Fruit fly (Drosophila melanogaster) S2 (cell line): Measurements from ENCODE around the gene CG15563.

ENCODE experiments used
- CG8478 ChIP-seq: fragments of >200 bp; optimal IDR thresholded peaks from 2 replicates; lab custom pipeline; 2018
- CTCF ChIP-seq, 2 experiments: fragments of >200 bp; optimal IDR thresholded peaks; 2 replicates each; lab custom pipeline; 2018

The CG15563 gene

dm6 chr3R:31232236-31232635, at the start of gene CG15563:
CG15563 (minus strand) TSS chr3R:31232336.
- TF ChIP-seq CTCF (optimal IDR thresholded peaks at IDR 0.05; lab: Kevin White, UChicago), result no peak
- TF ChIP-seq CG8478 (lab: Kevin White, UChicago), result no peak

dm6 chr3R:31270783-31271427, 38.8 kb upstream of the CG15563 start:
- TF ChIP-seq CG8478 (lab: Kevin White, UChicago) (no peak), CTCF (optimal IDR thresholded peaks at IDR 0.05; lab: Kevin White, UChicago) (no peak)

- TF ChIP-seq CTCF (optimal IDR thresholded peaks at IDR 0.05; lab: Kevin White, UChicago) (no peak), CG8478 (lab: Kevin White, UChicago) (no peak)
Observed at dm6 chr3R:31265430-31265829, 33.3 kb upstream of the CG15563 start, which contains the start of gene ppk24. ppk24 (plus strand) TSS chr3R:31265730.

- peak in 1 of 2 experiments; percentile 7 for TF ChIP-seq CTCF (optimal IDR thresholded peaks at IDR 0.05; lab: Kevin White, UChicago)
- TF ChIP-seq CG8478 (lab: Kevin White, UChicago), result no peak
Observed at dm6 chr3R:31263934-31264333, 31.8 kb upstream of the CG15563 start.

- no peak for TF ChIP-seq CTCF (optimal IDR thresholded peaks at IDR 0.05; lab: Kevin White, UChicago)
- no peak for TF ChIP-seq CG8478 (lab: Kevin White, UChicago)
Observed at dm6 chr3R:31262298-31262697, 30.2 kb upstream of the CG15563 start, which contains the start of gene CAH5. CAH5 (plus strand) TSS chr3R:31262598.

dm6 chr3R:31259947-31260346, 27.8 kb upstream of the CG15563 start, which contains the start of gene CAH16:
CAH16 (plus strand) TSS chr3R:31260247.
- TF ChIP-seq CTCF (optimal IDR thresholded peaks at IDR 0.05; lab: Kevin White, UChicago) (no peak), CG8478 (lab: Kevin White, UChicago) (no peak)

dm6 chr3R:31257299-31257698, 25.2 kb upstream of the CG15563 start, which contains the start of gene CAH6:
CAH6 (plus strand) TSS chr3R:31257599.
- TF ChIP-seq CTCF (optimal IDR thresholded peaks at IDR 0.05; lab: Kevin White, UChicago) (no peak), CG8478 (lab: Kevin White, UChicago) (no peak)

- TF ChIP-seq CTCF (optimal IDR thresholded peaks at IDR 0.05; lab: Kevin White, UChicago), result no peak
Observed at dm6 chr3R:31254808-31255207, 22.7 kb upstream of the CG15563 start, which contains the start of the genes CG1750 and spn-F. CG1750 (minus strand) TSS chr3R:31254900. spn-F (plus strand) TSS chr3R:31255127.

dm6 chr3R:31252093-31252962, 20.2 kb upstream of the CG15563 start, which contains the start of the genes qless and mRpL32:
qless (minus strand) TSS chr3R:31252608.
mRpL32 (plus strand) TSS chr3R:31252872.
- TF ChIP-seq CTCF (optimal IDR thresholded peaks at IDR 0.05; lab: Kevin White, UChicago) (peak in 1 of 2 experiments; percentile 0), CG8478 (lab: Kevin White, UChicago) (no peak)

dm6 chr3R:31251130-31251770, 19.1 kb upstream of the CG15563 start:
- TF ChIP-seq CTCF (optimal IDR thresholded peaks at IDR 0.05; lab: Kevin White, UChicago) (no peak), CG8478 (lab: Kevin White, UChicago) (no peak)

dm6 chr3R:31250426-31251034, 18.4 kb upstream of the CG15563 start:
- TF ChIP-seq CG8478 (lab: Kevin White, UChicago) (no peak), CTCF (optimal IDR thresholded peaks at IDR 0.05; lab: Kevin White, UChicago) (no peak)

dm6 chr3R:31248245-31248644, 16.1 kb upstream of the CG15563 start:
- TF ChIP-seq CTCF (optimal IDR thresholded peaks at IDR 0.05; lab: Kevin White, UChicago) (no peak), CG8478 (lab: Kevin White, UChicago) (no peak)

dm6 chr3R:31247281-31247995, 15.3 kb upstream of the CG15563 start:
- TF ChIP-seq CTCF (optimal IDR thresholded peaks at IDR 0.05; lab: Kevin White, UChicago) (no peak), CG8478 (lab: Kevin White, UChicago) (no peak)
